Worm (Caenorhabditis elegans): ENCODE data around the gene fbxb-9.

The fbxb-9 gene

ce11 chrIV:11130774-11131173 is 31.6 kb downstream of the fbxb-9 start (continued):
- TF ChIP-seq dmd-4 (tag; optimal IDR thresholded peaks at IDR 0.05; ENCODE audit: borderline replicate concordance) = no peak

DNA sequence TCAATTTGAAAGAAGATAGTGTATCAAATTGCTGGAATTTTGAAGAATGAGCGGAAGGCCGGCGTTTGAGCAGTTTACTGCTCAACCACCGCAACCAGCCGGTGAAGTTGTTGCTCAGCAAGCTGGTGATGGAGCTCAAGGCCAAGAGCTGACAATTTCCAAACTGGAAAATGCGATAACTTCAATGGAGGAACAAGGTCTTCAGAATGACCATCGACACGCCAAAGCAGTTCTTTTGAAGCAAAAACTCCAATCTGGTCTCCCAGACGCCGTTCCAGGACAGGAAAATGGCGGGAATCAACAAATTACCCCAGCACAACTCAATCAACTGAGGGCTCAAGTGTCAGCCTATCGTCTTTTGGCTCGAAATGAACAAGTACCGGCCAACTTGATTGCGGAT is 36.3 kb downstream of the fbxb-9 start:
- no peak for TF ChIP-seq ceh-14 (tag; optimal IDR thresholded peaks at IDR 0.05)
- no peak for TF ChIP-seq ceh-9 (tag; optimal IDR thresholded peaks at IDR 0.05)
- TF ChIP-seq dve-1 (tag; optimal IDR thresholded peaks at IDR 0.05) = no peak
- no peak for TF ChIP-seq elt-2 (tag; optimal IDR thresholded peaks at IDR 0.05)
- no peak for TF ChIP-seq fax-1 (tag; optimal IDR thresholded peaks at IDR 0.05)
- TF ChIP-seq fkh-6 (tag; optimal IDR thresholded peaks at IDR 0.05) = no peak
- no peak for TF ChIP-seq gmeb-2 (tag; optimal IDR thresholded peaks at IDR 0.05)
- TF ChIP-seq ceh-6 (GFP tag; optimal IDR thresholded peaks at IDR 0.05) = no peak
- no peak for TF ChIP-seq mec-3 (tag; optimal IDR thresholded peaks at IDR 0.05; ENCODE audit: borderline replicate concordance)

DNA sequence TGAATTAATAATTGTTTCAGACTA is 36.5 kb downstream of the fbxb-9 start, which contains the start of gene swsn-4:
swsn-4 (plus strand) TSS at position 21 of the 24 bp plus-strand sequence.
- no peak for TF ChIP-seq nhr-232 (tag; optimal IDR thresholded peaks at IDR 0.05)
- TF ChIP-seq fkh-6 (tag; optimal IDR thresholded peaks at IDR 0.05) = no peak
- TF ChIP-seq ceh-19 (GFP tag; optimal IDR thresholded peaks at IDR 0.05) = no peak
- TF ChIP-seq C08G9.2 (tag; optimal IDR thresholded peaks at IDR 0.05) = no peak
- no peak for TF ChIP-seq ttx-3 (tag; optimal IDR thresholded peaks at IDR 0.05)
- TF ChIP-seq pax-1 (tag; optimal IDR thresholded peaks at IDR 0.05) = no peak
- no peak for TF ChIP-seq pag-3 (tag; optimal IDR thresholded peaks at IDR 0.05; ENCODE audit: borderline replicate concordance)

DNA sequence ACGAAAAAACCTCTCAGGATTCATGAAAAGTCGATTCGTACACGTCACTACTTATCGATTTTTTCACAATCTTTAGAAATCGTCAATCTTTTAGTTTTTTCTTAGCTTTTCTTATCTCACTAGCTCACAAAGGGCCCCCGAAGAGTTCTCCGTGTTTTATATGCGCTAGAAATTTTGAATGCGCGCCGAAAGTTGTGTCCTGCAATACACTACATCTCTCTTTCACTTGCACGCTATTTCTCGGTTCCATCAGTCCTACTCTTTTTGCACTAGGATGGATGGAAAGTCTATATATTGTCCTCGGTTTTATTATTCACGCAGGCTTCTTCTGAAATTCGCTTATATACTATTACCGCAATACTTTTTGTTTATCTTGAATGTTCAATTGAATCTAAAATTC is 36.7 kb downstream of the fbxb-9 start:
- TF ChIP-seq C08G9.2 (tag; optimal IDR thresholded peaks at IDR 0.05) (no peak), ceh-2 (tag; optimal IDR thresholded peaks at IDR 0.05) (no peak), ahr-1 (tag; optimal IDR thresholded peaks at IDR 0.05) (no peak), nhr-232 (tag; optimal IDR thresholded peaks at IDR 0.05) (no peak), elt-2 (tag; optimal IDR thresholded peaks at IDR 0.05) (no peak), rnt-1 (tag; optimal IDR thresholded peaks at IDR 0.05) (no peak), ceh-30 (tag; optimal IDR thresholded peaks at IDR 0.05) (no peak), sox-2 (GFP tag; IDR thresholded peaks at IDR 0.05) (no peak), K02D7.2 (tag; optimal IDR thresholded peaks at IDR 0.05) (no peak), lim-6 (tag; optimal IDR thresholded peaks at IDR 0.05) (no peak), ref-2 (tag; optimal IDR thresholded peaks at IDR 0.05) (no peak), hlh-30 (tag; optimal IDR thresholded peaks at IDR 0.05; ENCODE audit: insufficient read depth) (no peak), ceh-34 (tag; optimal IDR thresholded peaks at IDR 0.05) (no peak), unc-86 (tag; optimal IDR thresholded peaks at IDR 0.05) (no peak), hlh-13 (GFP tag; optimal IDR thresholded peaks at IDR 0.05) (no peak), pag-3 (tag; optimal IDR thresholded peaks at IDR 0.05; ENCODE audit: borderline replicate concordance) (no peak), unc-55 (GFP tag; optimal IDR thresholded peaks at IDR 0.05) (no peak)

DNA sequence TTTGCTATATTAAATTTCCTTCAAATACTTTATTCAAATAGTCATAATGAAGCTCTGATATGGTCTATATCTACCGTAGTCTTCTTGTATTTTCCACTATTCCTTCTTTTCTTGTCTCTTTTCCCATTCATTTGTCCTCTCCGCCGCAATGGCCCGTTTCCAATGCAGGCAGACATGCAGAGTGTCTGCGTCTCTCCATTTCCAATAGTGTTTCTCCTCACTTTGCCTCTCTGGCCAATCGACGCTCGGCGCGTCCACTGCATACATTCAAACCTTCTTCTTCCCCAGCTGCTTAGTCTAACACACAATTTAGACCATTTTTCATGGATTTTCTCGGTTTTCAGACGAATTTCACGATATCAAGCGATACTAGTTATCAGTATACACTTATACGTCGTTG is 37.2 kb downstream of the fbxb-9 start:
- TF ChIP-seq ttx-3 (tag; optimal IDR thresholded peaks at IDR 0.05) = no peak
- TF ChIP-seq ceh-2 (tag; optimal IDR thresholded peaks at IDR 0.05) = peak; percentile 6
- TF ChIP-seq unc-3 (GFP tag; conservative IDR thresholded peaks at IDR 0.05) = no peak
- TF ChIP-seq unc-3 (tag; optimal IDR thresholded peaks at IDR 0.05) = no peak
- no peak for TF ChIP-seq ceh-6 (GFP tag; optimal IDR thresholded peaks at IDR 0.05)
- no peak for TF ChIP-seq eyg-1 (tag; optimal IDR thresholded peaks at IDR 0.05)
- no peak for TF ChIP-seq odd-2 (tag; optimal IDR thresholded peaks at IDR 0.05)
- TF ChIP-seq ets-4 (tag; optimal IDR thresholded peaks at IDR 0.05) = no peak
- peak; percentile 100 for TF ChIP-seq nfya-1 (tag; optimal IDR thresholded peaks at IDR 0.05)
- TF ChIP-seq fkh-10 (GFP tag; optimal IDR thresholded peaks at IDR 0.05) = no peak
- no peak for TF ChIP-seq zip-5 (tag; optimal IDR thresholded peaks at IDR 0.05)
- TF ChIP-seq sox-4 (tag; optimal IDR thresholded peaks at IDR 0.05) = no peak
- no peak for TF ChIP-seq lim-6 (tag; optimal IDR thresholded peaks at IDR 0.05)
- no peak for TF ChIP-seq ref-2 (tag; optimal IDR thresholded peaks at IDR 0.05)
- no peak for TF ChIP-seq hlh-8 (tag; optimal IDR thresholded peaks at IDR 0.05)
- TF ChIP-seq ceh-34 (tag; optimal IDR thresholded peaks at IDR 0.05) = peak; percentile 17
- no peak for TF ChIP-seq ztf-16 (tag; optimal IDR thresholded peaks at IDR 0.05)
- TF ChIP-seq nhr-232 (tag; optimal IDR thresholded peaks at IDR 0.05) = no peak
- peak; percentile 40 for TF ChIP-seq ceh-31 (tag; optimal IDR thresholded peaks at IDR 0.05)
- TF ChIP-seq che-1 (tag; optimal IDR thresholded peaks at IDR 0.05) = no peak
- no peak for TF ChIP-seq madf-2 (tag; optimal IDR thresholded peaks at IDR 0.05)
- no peak for TF ChIP-seq hlh-15 (tag; optimal IDR thresholded peaks at IDR 0.05)
- no peak for TF ChIP-seq npax-4 (tag; optimal IDR thresholded peaks at IDR 0.05)
- no peak for TF ChIP-seq sdc-2 (tag; optimal IDR thresholded peaks at IDR 0.05)
- peak; percentile 40 for TF ChIP-seq pros-1 (tag; optimal IDR thresholded peaks at IDR 0.05)
- no peak; the same call in 1 of the 2 replicates for TF ChIP-seq sox-2 (GFP tag; IDR thresholded peaks at IDR 0.05)
- no peak for TF ChIP-seq C08G9.2 (tag; optimal IDR thresholded peaks at IDR 0.05)

All from whole organism, late embryonic.